Fruit fly (Drosophila melanogaster) whole organism, pupa: ENCODE data around the gene CG7992.

ENCODE experiments used
- CG12605 ChIP-seq: fragments of 200-800 bp; sonication (Bioruptor generic); IDR thresholded peaks from 2 replicates; pipeline ENCODE4 v1.3.6; 2022; ENCODE audit warnings: missing biosample characterization, missing genetic modification characterization
- CG8301 ChIP-seq: fragments of 200-800 bp; sonication (Bioruptor generic); optimal IDR thresholded peaks from 2 replicates; lab custom pipeline; 2018; ENCODE audit warnings: missing biosample characterization, mild to moderate bottlenecking, missing genetic modification characterization
- Pif1B ChIP-seq: fragments of 200-800 bp; sonication (Bioruptor generic); optimal IDR thresholded peaks from 3 replicates; lab custom pipeline; 2016; ENCODE audit warnings: missing biosample characterization, missing genetic modification characterization
- rn ChIP-seq: fragments of 200-800 bp; sonication (Bioruptor generic); IDR thresholded peaks from 2 replicates; pipeline ENCODE4 v1.3.6; 2022; ENCODE audit warnings: missing biosample characterization, missing genetic modification characterization

- TF ChIP-seq rn (GFP tag; lab: Robert Waterston, UW) (no peak), CG8301 (tag; lab: Kevin White, UChicago) (no peak), Pif1B (GFP tag; lab: Kevin White, UChicago) (no peak), CG12605 (no peak)
Observed at dm6 chrX:19249339-19249738, 2.3 kb upstream of the CG7992 start.
